Worm (Caenorhabditis elegans): ENCODE measurements around the gene R105.5.

DNA sequence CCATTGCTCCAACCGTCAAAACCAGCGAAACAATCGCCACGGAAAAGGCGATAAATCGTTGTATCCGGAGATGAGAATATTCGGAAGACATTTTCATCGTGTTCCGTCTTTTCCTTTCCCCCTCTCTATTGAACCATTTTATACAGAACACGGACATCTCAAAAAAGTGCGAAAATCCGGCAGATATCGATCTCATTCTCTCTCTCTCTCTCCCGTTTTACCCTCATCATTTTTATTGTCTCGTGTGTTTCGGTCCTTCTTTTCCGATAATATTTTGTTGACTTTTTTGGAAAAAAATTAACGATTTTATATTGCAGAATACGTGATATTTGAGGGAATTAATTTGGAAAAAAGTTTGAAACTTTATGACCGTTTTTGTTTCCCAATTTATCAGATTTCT lies 26.5 kb upstream of the R105.5 start, which contains the start of gene col-110:
- no peak for TF ChIP-seq lsy-2 (tag; optimal IDR thresholded peaks at IDR 0.05)
- no peak for TF ChIP-seq egl-27 (tag; optimal IDR thresholded peaks at IDR 0.05)
- TF ChIP-seq lin-39 (tag; optimal IDR thresholded peaks at IDR 0.05): no peak
- TF ChIP-seq lir-3 (tag; optimal IDR thresholded peaks at IDR 0.05; ENCODE audit: poor library complexity): no peak
- no peak for TF ChIP-seq mep-1 (tag; optimal IDR thresholded peaks at IDR 0.05)
- TF ChIP-seq nhr-237 (tag; optimal IDR thresholded peaks at IDR 0.05): no peak
- TF ChIP-seq rnt-1 (tag; optimal IDR thresholded peaks at IDR 0.05): no peak
- no peak for TF ChIP-seq unc-86 (tag; optimal IDR thresholded peaks at IDR 0.05)
- no peak for TF ChIP-seq ama-1 (optimal IDR thresholded peaks at IDR 0.05)
- no peak for TF ChIP-seq ztf-11 (tag; optimal IDR thresholded peaks at IDR 0.05)
- no peak for TF ChIP-seq snpc-4 (tag; optimal IDR thresholded peaks at IDR 0.05)
- no peak for TF ChIP-seq nhr-28 (tag; optimal IDR thresholded peaks at IDR 0.05)
- no peak for TF ChIP-seq ces-1 (GFP tag; optimal IDR thresholded peaks at IDR 0.05)

Data from whole organism, L1 larva.